Fruit fly (Drosophila melanogaster): Measurements from ENCODE around the gene CG33127.

dm6 chr2L:273603-274002 lies 48.3 kb upstream of the CG33127 start, which contains the start of the genes mbm and CG11555:
- TF ChIP-seq CG8301 (tag; optimal IDR thresholded peaks at IDR 0.05) (no peak), fd96Ca (GFP tag; IDR thresholded peaks at IDR 0.05) (no peak), CG10348 (GFP tag; IDR thresholded peaks at IDR 0.05) (no peak), Ets98B (GFP tag; IDR thresholded peaks at IDR 0.05) (no peak), CG12605 (GFP tag; IDR thresholded peaks at IDR 0.05) (no peak), rn (GFP tag; IDR thresholded peaks at IDR 0.05) (no peak), CG14655 (GFP tag; optimal IDR thresholded peaks at IDR 0.05) (no peak), EcR (GFP tag; optimal IDR thresholded peaks at IDR 0.05) (no peak), CG4496 (GFP tag; IDR thresholded peaks at IDR 0.05) (no peak), D1 (tag; optimal IDR thresholded peaks at IDR 0.05) (no peak), CG15710 (tag; optimal IDR thresholded peaks at IDR 0.05) (peak; percentile 27), CG34367 (tag; optimal IDR thresholded peaks at IDR 0.05) (no peak), Pif1B (GFP tag; optimal IDR thresholded peaks at IDR 0.05) (no peak)
